Worm (Caenorhabditis elegans) whole organism, young adult: ENCODE data around the gene C49A9.4.

ENCODE experiments used
- B0019.2 ChIP-seq: fragments of 200-800 bp; sonication (Bioruptor generic); conservative IDR thresholded peaks from 2 replicates; pipeline ENCODE4 v1.3.6; 2022; ENCODE audit warnings: missing genetic modification reagents, missing genetic modification characterization, missing compliant biosample characterization
- F55B11.4 ChIP-seq: sonication (generic microtip); optimal IDR thresholded peaks from 2 replicates; lab custom pipeline; 2016; ENCODE audit warnings: missing compliant biosample characterization, missing genetic modification characterization, borderline replicate concordance; ENCODE audit not compliant: insufficient read depth
- Y53G8AR.9 ChIP-seq: fragments of 200-800 bp; sonication (Bioruptor generic); conservative IDR thresholded peaks from 2 replicates; pipeline ENCODE4 v1.3.6; 2022; ENCODE audit warnings: missing genetic modification reagents, missing genetic modification characterization, missing compliant biosample characterization
- Y67H2A.10 ChIP-seq: fragments of 200-800 bp; sonication (Bioruptor generic); conservative IDR thresholded peaks from 2 replicates; pipeline ENCODE4 v1.3.6; 2022; ENCODE audit warnings: missing genetic modification reagents, missing genetic modification characterization, missing compliant biosample characterization
- aptf-3 ChIP-seq: fragments of 200-800 bp; sonication (Bioruptor generic); IDR thresholded peaks from 2 replicates; pipeline ENCODE4 v1.3.6; 2022; ENCODE audit warnings: missing genetic modification characterization, missing compliant biosample characterization
- ceh-40 ChIP-seq: fragments of 200-800 bp; sonication (Bioruptor generic); IDR thresholded peaks from 2 replicates; pipeline ENCODE4 v1.3.6; 2022; ENCODE audit warnings: missing genetic modification characterization, missing compliant biosample characterization
- hlh-12 ChIP-seq: sonication (generic microtip); optimal IDR thresholded peaks from 2 replicates; lab custom pipeline; 2016; ENCODE audit warnings: missing genetic modification characterization, missing compliant biosample characterization
- nfya-1 ChIP-seq: sonication (generic microtip); optimal IDR thresholded peaks from 2 replicates; lab custom pipeline; 2017; ENCODE audit warnings: antibody characterized with exemption, missing compliant biosample characterization, missing genetic modification characterization, borderline replicate concordance; ENCODE audit not compliant: insufficient read depth
- snpc-4 ChIP-seq, 5 experiments: fragments of 150-350 bp in 1 of 5; sonication (generic microtip) in 4 of 5; optimal IDR thresholded peaks; 2 replicates each; lab custom pipeline; 2014 to 2018; ENCODE audit warnings: missing genetic modification characterization in 5 of 5, missing biosample characterization in 3 of 5, antibody characterized with exemption in 2 of 5, mild to moderate bottlenecking in 2 of 5, missing compliant biosample characterization in 2 of 5, missing genotype in 2 of 5, moderate library complexity in 2 of 5, missing genetic modification reagents in 1 of 5
- unc-130 ChIP-seq: sonication (generic microtip); optimal IDR thresholded peaks from 2 replicates; lab custom pipeline; 2016; ENCODE audit warnings: missing genetic modification reagents, missing genetic modification characterization, missing compliant biosample characterization

DNA sequence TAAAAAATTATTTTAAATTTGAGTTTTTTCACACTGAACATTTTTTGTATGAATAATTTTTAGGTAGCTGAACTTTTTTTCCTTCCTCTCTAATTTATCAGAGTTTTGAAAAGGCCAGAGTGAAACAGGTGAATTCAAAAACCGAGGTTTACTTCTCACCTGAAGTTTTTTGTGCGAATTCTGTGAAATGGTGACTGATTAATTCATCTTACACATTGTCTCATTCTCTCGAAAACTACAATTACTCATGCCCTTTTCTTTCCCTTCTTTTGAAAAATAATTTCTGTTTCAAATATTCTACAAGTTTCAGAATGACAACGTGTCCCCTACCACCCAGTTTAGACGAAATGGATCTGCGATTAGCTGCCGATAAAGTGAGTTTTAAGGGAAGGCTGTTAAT lies 17.7 kb upstream of the C49A9.4 start, which contains the start of gene tkr-2:
- TF ChIP-seq Y67H2A.10 (GFP tag; lab: Robert Waterston, UW) (no peak), Y53G8AR.9 (GFP tag; lab: Robert Waterston, UW) (no peak), F55B11.4 (tag; lab: Kevin White, UChicago) (no peak), aptf-3 (GFP tag; lab: Robert Waterston, UW) (no peak), nfya-1 (tag; lab: Kevin White, UChicago) (no peak), ceh-40 (GFP tag; lab: Robert Waterston, UW) (no peak), hlh-12 (no peak), unc-130 (no peak), snpc-4 (GFP tag; optimal IDR thresholded peaks at IDR 0.05; lab: Kevin White, UChicago) (no peak), snpc-4 (tag; optimal IDR thresholded peaks at IDR 0.05; lab: Kevin White, UChicago) (no peak), B0019.2 (no peak)
